Fruit fly (Drosophila melanogaster): ENCODE measurements around the gene CG3108.
A peak's percentile ranks its signal among the peaks of the same experiment; 100 is the strongest.

Gene CG3108

DNA sequence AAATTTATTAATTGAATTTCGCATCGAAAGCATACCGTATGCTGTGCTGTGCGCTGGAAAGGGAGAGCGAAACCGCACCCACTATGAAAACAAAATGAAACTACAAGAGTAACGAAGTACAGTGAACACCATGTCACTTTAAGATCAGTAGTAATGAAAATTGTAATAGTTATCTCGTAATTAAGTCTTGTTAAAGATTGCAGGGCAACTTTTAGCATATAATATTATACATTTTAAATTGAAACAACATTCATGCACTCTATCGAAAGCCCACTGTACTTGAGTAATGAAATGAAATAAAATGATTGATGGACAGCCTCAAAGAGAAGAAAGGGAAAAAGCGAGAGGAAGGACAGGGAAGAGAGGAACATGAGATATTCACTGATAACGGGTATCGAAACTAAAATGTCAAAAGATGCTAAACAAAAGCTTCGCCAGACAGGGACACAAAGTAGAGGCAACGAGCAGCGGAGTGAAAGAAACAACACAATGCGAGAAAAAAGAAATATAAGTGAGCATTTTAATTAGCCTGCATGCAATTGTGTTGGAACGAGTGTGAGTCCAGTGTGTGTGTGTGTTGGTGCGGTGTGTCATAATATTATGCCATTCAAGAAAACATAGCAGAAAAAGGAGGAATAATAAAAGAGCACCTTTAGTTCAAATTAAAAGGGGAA lies 46.0 kb downstream of the CG3108 start (continued):
- TF ChIP-seq BtbVII (GFP tag; optimal IDR thresholded peaks at IDR 0.05) (peak; percentile 21), Trl (optimal IDR thresholded peaks at IDR 0.05) (no peak), Trl (GFP tag; optimal IDR thresholded peaks at IDR 0.05) (peak; percentile 49), CG18619 (GFP tag; optimal IDR thresholded peaks at IDR 0.05) (peak; percentile 62), CG3281 (GFP tag; optimal IDR thresholded peaks at IDR 0.05) (peak; percentile 67), br (optimal IDR thresholded peaks at IDR 0.05) (no peak), gfzf (GFP tag; optimal IDR thresholded peaks at IDR 0.05) (no peak), CkIIα-i1 (GFP tag; IDR thresholded peaks at IDR 0.05) (no peak), YL-1 (GFP tag; optimal IDR thresholded peaks at IDR 0.05) (no peak), CG14710 (tag; optimal IDR thresholded peaks at IDR 0.05) (peak; percentile 22), CG6854 (GFP tag; optimal IDR thresholded peaks at IDR 0.05) (peak; percentile 2), CG2120 (GFP tag; optimal IDR thresholded peaks at IDR 0.05) (peak; percentile 88), dati (GFP tag; IDR thresholded peaks at IDR 0.05) (no peak), Oaz (GFP tag; IDR thresholded peaks at IDR 0.05) (0 out of 2 replicates have a peak, but pooled peaks have one; percentile 19), CrebB (tag; optimal IDR thresholded peaks at IDR 0.05) (peak; percentile 67), lmd (GFP tag; IDR thresholded peaks at IDR 0.05) (peak; percentile 80), jumu (GFP tag; optimal IDR thresholded peaks at IDR 0.05) (peak; percentile 40), CG6813 (GFP tag; optimal IDR thresholded peaks at IDR 0.05) (peak; percentile 58), Tbp (GFP tag; optimal IDR thresholded peaks at IDR 0.05) (no peak), CG9932 (GFP tag; IDR thresholded peaks at IDR 0.05) (peak; percentile 73), usp (GFP tag; optimal IDR thresholded peaks at IDR 0.05) (no peak), peb (GFP tag; IDR thresholded peaks at IDR 0.05) (peak; percentile 51), CG12219 (GFP tag; optimal IDR thresholded peaks at IDR 0.05) (peak; percentile 51), jing (GFP tag; optimal IDR thresholded peaks at IDR 0.05) (peak; percentile 51), org-1 (GFP tag; optimal IDR thresholded peaks at IDR 0.05) (peak; percentile 74), run (tag; optimal IDR thresholded peaks at IDR 0.05) (peak; percentile 25), CG12942 (GFP tag; optimal IDR thresholded peaks at IDR 0.05) (peak; percentile 55), H2.0 (GFP tag; IDR thresholded peaks at IDR 0.05) (peak; percentile 78), fd3F (GFP tag; optimal IDR thresholded peaks at IDR 0.05) (peak; percentile 73), D (optimal IDR thresholded peaks at IDR 0.05) (no peak), D (GFP tag; optimal IDR thresholded peaks at IDR 0.05) (peak; percentile 47), CG32767 (GFP tag; IDR thresholded peaks at IDR 0.05) (no peak), HLH54F (GFP tag; optimal IDR thresholded peaks at IDR 0.05) (peak; percentile 40), Ptx1 (GFP tag; IDR thresholded peaks at IDR 0.05) (peak; percentile 81), HmgD (GFP tag; optimal IDR thresholded peaks at IDR 0.05) (no peak), CG34224 (GFP tag; IDR thresholded peaks at IDR 0.05; ENCODE audit: partially characterized antibody) (no peak), tap (tag; optimal IDR thresholded peaks at IDR 0.05) (peak; percentile 74), Nf-YB (GFP tag; optimal IDR thresholded peaks at IDR 0.05) (peak; percentile 50), CG14860 (GFP tag; IDR thresholded peaks at IDR 0.05; ENCODE audit: partially characterized antibody) (no peak), crc (GFP tag; optimal IDR thresholded peaks at IDR 0.05) (peak; percentile 24), hbn (GFP tag; IDR thresholded peaks at IDR 0.05; ENCODE audit: partially characterized antibody) (no peak), ssp (GFP tag; IDR thresholded peaks at IDR 0.05) (peak; percentile 47), CG30431 (GFP tag; optimal IDR thresholded peaks at IDR 0.05) (peak; percentile 9), CG7987 (GFP tag; optimal IDR thresholded peaks at IDR 0.05) (no peak), CG6272 (GFP tag; IDR thresholded peaks at IDR 0.05) (peak; percentile 60), mam (GFP tag; optimal IDR thresholded peaks at IDR 0.05) (peak; percentile 72), luna (GFP tag; optimal IDR thresholded peaks at IDR 0.05) (no peak), Sry-δ (GFP tag; optimal IDR thresholded peaks at IDR 0.05) (no peak), unpg (GFP tag; optimal IDR thresholded peaks at IDR 0.05) (peak; percentile 85), sens (GFP tag) (peak; percentile 96), MBD-R2 (GFP tag; IDR thresholded peaks at IDR 0.05) (peak; percentile 47; the same call in 1 of the 2 replicates), Deaf1 (tag; optimal IDR thresholded peaks at IDR 0.05) (peak; percentile 42)

Data from whole organism, embryonic.